Worm (Caenorhabditis elegans) whole organism, early embryonic: ENCODE measurements around the gene nurf-1.

ENCODE experiments used
- B0310.2 ChIP-seq: sonication (generic microtip); optimal IDR thresholded peaks from 2 replicates; lab custom pipeline; 2016; ENCODE audit warnings: mild to moderate bottlenecking, missing genetic modification characterization, missing compliant biosample characterization
- F13C5.2 ChIP-seq: sonication (generic microtip); optimal IDR thresholded peaks from 2 replicates; lab custom pipeline; 2017; ENCODE audit warnings: mild to moderate bottlenecking, missing genetic modification characterization, inconsistent platforms, missing compliant biosample characterization
- aly-1 ChIP-seq: sonication (generic microtip); optimal IDR thresholded peaks from 2 replicates; lab custom pipeline; 2016; ENCODE audit warnings: missing genetic modification characterization, missing compliant biosample characterization
- ama-1 ChIP-seq: fragments of 150-350 bp; optimal IDR thresholded peaks from 2 replicates; lab custom pipeline; 2014
- ceh-13 ChIP-seq: fragments of 200-800 bp; sonication (Bioruptor generic); optimal IDR thresholded peaks from 2 replicates; lab custom pipeline; 2018; ENCODE audit warnings: mild to moderate bottlenecking, missing genetic modification characterization, missing compliant biosample characterization
- ceh-36 ChIP-seq: sonication (generic microtip); optimal IDR thresholded peaks from 2 replicates; lab custom pipeline; 2016; ENCODE audit warnings: missing genetic modification characterization, inconsistent platforms, missing compliant biosample characterization
- ets-7 ChIP-seq: sonication (generic microtip); optimal IDR thresholded peaks from 2 replicates; lab custom pipeline; 2016; ENCODE audit warnings: missing genotype, missing genetic modification characterization, missing compliant biosample characterization
- flt-1 ChIP-seq: fragments of 200-800 bp; sonication (Bioruptor generic); IDR thresholded peaks from 2 replicates; pipeline ENCODE4 v1.3.6; 2022; ENCODE audit warnings: missing genetic modification characterization, missing compliant biosample characterization
- hmbx-1 ChIP-seq: sonication (generic microtip); optimal IDR thresholded peaks from 2 replicates; lab custom pipeline; 2016; ENCODE audit warnings: mild to moderate bottlenecking, missing genetic modification characterization, missing compliant biosample characterization
- hmg-4 ChIP-seq: fragments of 200-800 bp; sonication (Bioruptor generic); optimal IDR thresholded peaks from 2 replicates; lab custom pipeline; 2018; ENCODE audit warnings: mild to moderate bottlenecking, missing genetic modification characterization, missing compliant biosample characterization
- hnd-1 ChIP-seq: sonication (generic microtip); optimal IDR thresholded peaks from 2 replicates; lab custom pipeline; 2016; ENCODE audit warnings: missing genetic modification characterization, missing compliant biosample characterization
- pes-1 ChIP-seq: fragments of 200-800 bp; sonication (Bioruptor generic); IDR thresholded peaks from 2 replicates; pipeline ENCODE4 v1.3.6; 2022; ENCODE audit warnings: missing genetic modification reagents, missing genetic modification characterization, missing compliant biosample characterization
- scrt-1 ChIP-seq: fragments of 200-800 bp; sonication (Bioruptor generic); IDR thresholded peaks from 2 replicates; pipeline ENCODE4 v1.3.6; 2022; ENCODE audit warnings: missing genetic modification characterization, missing compliant biosample characterization
- sea-1 ChIP-seq: fragments of 200-800 bp; sonication (Bioruptor generic); conservative IDR thresholded peaks from 2 replicates; pipeline ENCODE4 v1.3.6; 2022; ENCODE audit warnings: missing genetic modification characterization, missing compliant biosample characterization
- tbx-11 ChIP-seq: fragments of 200-800 bp; sonication (Bioruptor generic); IDR thresholded peaks from 2 replicates; pipeline ENCODE4 v1.3.6; 2022; ENCODE audit warnings: missing genetic modification characterization, missing compliant biosample characterization
- tbx-37 ChIP-seq: fragments of 200-800 bp; sonication (Bioruptor generic); conservative IDR thresholded peaks from 2 replicates; pipeline ENCODE4 v1.3.6; 2022; ENCODE audit warnings: missing genetic modification reagents, missing genetic modification characterization, missing compliant biosample characterization
- tra-4 ChIP-seq: sonication (generic microtip); optimal IDR thresholded peaks from 2 replicates; lab custom pipeline; 2017; ENCODE audit warnings: missing genetic modification characterization, missing compliant biosample characterization

The nurf-1 gene

ce11 chrII:14415427-14415826 lies 24.9 kb downstream of the nurf-1 start:
- TF ChIP-seq hmbx-1 (no peak), flt-1 (GFP tag; lab: Robert Waterston, UW) (no peak), ets-7 (tag; lab: Kevin White, UChicago) (no peak), hnd-1 (tag; lab: Kevin White, UChicago) (no peak), F13C5.2 (no peak), pes-1 (GFP tag; lab: Robert Waterston, UW) (no peak), scrt-1 (no peak), tra-4 (tag; lab: Kevin White, UChicago) (no peak), ceh-36 (tag; lab: Kevin White, UChicago) (no peak), tbx-37 (GFP tag; lab: Robert Waterston, UW) (no peak), ceh-13 (GFP tag; lab: Kevin White, UChicago) (no peak), sea-1 (GFP tag; lab: Robert Waterston, UW) (no peak), ama-1 (no peak)

ce11 chrII:14416988-14417387 lies 26.5 kb downstream of the nurf-1 start:
- TF ChIP-seq B0310.2 (tag; lab: Kevin White, UChicago) (no peak), ets-7 (tag; lab: Kevin White, UChicago) (no peak), hmbx-1 (no peak), tbx-11 (no peak), hnd-1 (tag; lab: Kevin White, UChicago) (no peak), ceh-13 (GFP tag; lab: Kevin White, UChicago) (no peak), aly-1 (no peak), pes-1 (GFP tag; lab: Robert Waterston, UW) (no peak), F13C5.2 (no peak), sea-1 (GFP tag; lab: Robert Waterston, UW) (no peak), flt-1 (GFP tag; lab: Robert Waterston, UW) (no peak), tbx-37 (GFP tag; lab: Robert Waterston, UW) (no peak), ama-1 (no peak), hmg-4 (GFP tag; lab: Kevin White, UChicago) (no peak), ceh-36 (tag; lab: Kevin White, UChicago) (no peak), tra-4 (tag; lab: Kevin White, UChicago) (no peak), scrt-1 (no peak)

ce11 chrII:14424791-14425190 lies 34.3 kb downstream of the nurf-1 start, which contains the start of gene plx-2:
Gene plx-2 (minus strand): TSS chrII:14424891.
- no peak for TF ChIP-seq ceh-36 (tag; lab: Kevin White, UChicago)
- TF ChIP-seq ama-1: no peak
- TF ChIP-seq sea-1 (GFP tag; lab: Robert Waterston, UW): no peak
- TF ChIP-seq hmg-4 (GFP tag; lab: Kevin White, UChicago): no peak
- no peak for TF ChIP-seq hmbx-1
- TF ChIP-seq scrt-1: no peak
- no peak for TF ChIP-seq flt-1 (GFP tag; lab: Robert Waterston, UW)
- TF ChIP-seq aly-1: no peak
- no peak for TF ChIP-seq tbx-37 (GFP tag; lab: Robert Waterston, UW)
- TF ChIP-seq hnd-1 (tag; lab: Kevin White, UChicago): no peak
- TF ChIP-seq B0310.2 (tag; lab: Kevin White, UChicago): no peak
- no peak for TF ChIP-seq pes-1 (GFP tag; lab: Robert Waterston, UW)
- TF ChIP-seq ets-7 (tag; lab: Kevin White, UChicago): no peak
- no peak for TF ChIP-seq ceh-13 (GFP tag; lab: Kevin White, UChicago)
- TF ChIP-seq tbx-11: no peak

ce11 chrII:14427714-14428113 lies 37.2 kb downstream of the nurf-1 start:
- no peak for TF ChIP-seq ceh-13 (GFP tag; lab: Kevin White, UChicago)
- no peak for TF ChIP-seq hmg-4 (GFP tag; lab: Kevin White, UChicago)
- TF ChIP-seq hmbx-1: no peak
- no peak for TF ChIP-seq pes-1 (GFP tag; lab: Robert Waterston, UW)
- TF ChIP-seq ama-1: no peak
- TF ChIP-seq hnd-1 (tag; lab: Kevin White, UChicago): no peak
- TF ChIP-seq flt-1 (GFP tag; lab: Robert Waterston, UW): no peak
- TF ChIP-seq aly-1: no peak
- TF ChIP-seq ets-7 (tag; lab: Kevin White, UChicago): no peak

ce11 chrII:14428834-14429233 lies 38.3 kb downstream of the nurf-1 start:
- TF ChIP-seq hnd-1 (tag; lab: Kevin White, UChicago): no peak
- no peak for TF ChIP-seq ceh-13 (GFP tag; lab: Kevin White, UChicago)
- no peak for TF ChIP-seq F13C5.2
- no peak for TF ChIP-seq flt-1 (GFP tag; lab: Robert Waterston, UW)
- TF ChIP-seq ama-1: no peak
- TF ChIP-seq tra-4 (tag; lab: Kevin White, UChicago): no peak
- TF ChIP-seq tbx-37 (GFP tag; lab: Robert Waterston, UW): no peak
- no peak for TF ChIP-seq sea-1 (GFP tag; lab: Robert Waterston, UW)
- no peak for TF ChIP-seq hmbx-1
- no peak for TF ChIP-seq B0310.2 (tag; lab: Kevin White, UChicago)
- TF ChIP-seq ceh-36 (tag; lab: Kevin White, UChicago): no peak
- no peak for TF ChIP-seq pes-1 (GFP tag; lab: Robert Waterston, UW)
- no peak for TF ChIP-seq scrt-1
- TF ChIP-seq ets-7 (tag; lab: Kevin White, UChicago): no peak
- TF ChIP-seq aly-1: no peak
- no peak for TF ChIP-seq tbx-11
- no peak for TF ChIP-seq hmg-4 (GFP tag; lab: Kevin White, UChicago)

ce11 chrII:14432100-14432499 lies 41.6 kb downstream of the nurf-1 start:
- TF ChIP-seq hmg-4 (GFP tag; lab: Kevin White, UChicago) (no peak), ets-7 (tag; lab: Kevin White, UChicago) (no peak), hmbx-1 (no peak)

- TF ChIP-seq ceh-13 (GFP tag; lab: Kevin White, UChicago): no peak
- TF ChIP-seq B0310.2 (tag; lab: Kevin White, UChicago): no peak
- no peak for TF ChIP-seq aly-1
- no peak for TF ChIP-seq sea-1 (GFP tag; lab: Robert Waterston, UW)
- no peak for TF ChIP-seq ceh-36 (tag; lab: Kevin White, UChicago)
- TF ChIP-seq hnd-1 (tag; lab: Kevin White, UChicago): no peak
- no peak for TF ChIP-seq F13C5.2
- TF ChIP-seq tbx-37 (GFP tag; lab: Robert Waterston, UW): no peak
- no peak for TF ChIP-seq flt-1 (GFP tag; lab: Robert Waterston, UW)
- no peak for TF ChIP-seq pes-1 (GFP tag; lab: Robert Waterston, UW)
- TF ChIP-seq ama-1: no peak
- no peak for TF ChIP-seq tbx-11
- TF ChIP-seq tra-4 (tag; lab: Kevin White, UChicago): no peak
- TF ChIP-seq hmbx-1: no peak
- no peak for TF ChIP-seq ets-7 (tag; lab: Kevin White, UChicago)
Observed at ce11 chrII:14433712-14434352, 43.3 kb downstream of the nurf-1 start.
